Worm (Caenorhabditis elegans) whole organism, young adult: ENCODE data around the gene spp-10.

ENCODE experiments used
- F49E8.2 ChIP-seq: sonication (generic microtip); optimal IDR thresholded peaks from 3 replicates; lab custom pipeline; 2017; ENCODE audit warnings: missing genetic modification characterization, mild to moderate bottlenecking, missing compliant biosample characterization, antibody characterized with exemption, moderate library complexity; ENCODE audit not compliant: insufficient read depth
- K11D2.4 ChIP-seq: fragments of 200-800 bp; sonication (Bioruptor generic); IDR thresholded peaks from 2 replicates; pipeline ENCODE4 v1.3.6; 2022; ENCODE audit warnings: missing genetic modification reagents, missing genetic modification characterization, missing compliant biosample characterization
- K12H6.12 ChIP-seq: fragments of 200-800 bp; sonication (Bioruptor generic); optimal IDR thresholded peaks from 2 replicates; lab custom pipeline; 2018; ENCODE audit warnings: mild to moderate bottlenecking, missing genetic modification characterization, missing compliant biosample characterization
- ama-1 ChIP-seq, 3 experiments: fragments of 150-350 bp in 1 of 3; sonication (generic microtip) in 2 of 3; optimal IDR thresholded peaks; 2 replicates each; lab custom pipeline; 2014 to 2018; ENCODE audit warnings: missing biosample characterization in 2 of 3, missing genetic modification characterization in 2 of 3, missing genetic modification reagents in 2 of 3
- egrh-3 ChIP-seq: fragments of 200-800 bp; sonication (Bioruptor generic); IDR thresholded peaks from 2 replicates; pipeline ENCODE4 v1.3.6; 2022; ENCODE audit warnings: missing genetic modification reagents, missing genetic modification characterization, missing compliant biosample characterization
- ekl-4 ChIP-seq: fragments of 200-800 bp; sonication (Bioruptor generic); IDR thresholded peaks from 2 replicates; pipeline ENCODE4 v1.3.6; 2022; ENCODE audit warnings: missing genetic modification reagents, missing genetic modification characterization, missing compliant biosample characterization
- ets-4 ChIP-seq: fragments of 200-800 bp; sonication (Bioruptor generic); optimal IDR thresholded peaks from 2 replicates; lab custom pipeline; 2018; ENCODE audit warnings: mild to moderate bottlenecking, missing genetic modification characterization, missing compliant biosample characterization
- madf-6 ChIP-seq: fragments of 200-800 bp; sonication (Bioruptor generic); IDR thresholded peaks from 2 replicates; pipeline ENCODE4 v1.3.6; 2022; ENCODE audit warnings: missing genetic modification reagents, missing genetic modification characterization, missing compliant biosample characterization
- pha-4 ChIP-seq: fragments of 150-350 bp; sonication (generic microtip); optimal IDR thresholded peaks from 2 replicates; lab custom pipeline; 2014; ENCODE audit warnings: missing biosample characterization, missing genetic modification reagents, missing genetic modification characterization
- snpc-4 ChIP-seq, 5 experiments: fragments of 150-350 bp in 1 of 5; sonication (generic microtip) in 4 of 5; optimal IDR thresholded peaks; 2 replicates each; lab custom pipeline; 2014 to 2018; ENCODE audit warnings: missing genetic modification characterization in 5 of 5, missing biosample characterization in 3 of 5, antibody characterized with exemption in 2 of 5, mild to moderate bottlenecking in 2 of 5, missing compliant biosample characterization in 2 of 5, missing genotype in 2 of 5, moderate library complexity in 2 of 5, missing genetic modification reagents in 1 of 5
- tlf-1 ChIP-seq: fragments of 200-800 bp; sonication (Bioruptor generic); optimal IDR thresholded peaks from 2 replicates; lab custom pipeline; 2018; ENCODE audit warnings: mild to moderate bottlenecking, missing genetic modification characterization, missing compliant biosample characterization
- unc-130 ChIP-seq: sonication (generic microtip); optimal IDR thresholded peaks from 2 replicates; lab custom pipeline; 2016; ENCODE audit warnings: missing genetic modification reagents, missing genetic modification characterization, missing compliant biosample characterization
- unc-62 ChIP-seq: fragments of 150-350 bp; optimal IDR thresholded peaks from 2 replicates; lab custom pipeline; 2014; ENCODE audit warnings: missing biosample characterization, missing genetic modification reagents, missing genetic modification characterization

ce11 chrIV:8464187-8464586 is 12.8 kb upstream of the spp-10 start:
- TF ChIP-seq unc-62 (GFP tag; lab: Kevin White, UChicago) (no peak), ets-4 (GFP tag; lab: Kevin White, UChicago) (no peak), snpc-4 (GFP tag; optimal IDR thresholded peaks at IDR 0.05; lab: Kevin White, UChicago) (no peak), snpc-4 (tag; optimal IDR thresholded peaks at IDR 0.05; lab: Kevin White, UChicago) (no peak), madf-6 (GFP tag; lab: Robert Waterston, UW) (no peak), K11D2.4 (GFP tag; lab: Robert Waterston, UW) (no peak), ekl-4 (GFP tag; lab: Robert Waterston, UW) (no peak), ama-1 (optimal IDR thresholded peaks at IDR 0.05; lab: Kevin White, UChicago) (no peak), ama-1 (GFP tag; optimal IDR thresholded peaks at IDR 0.05; lab: Kevin White, UChicago) (no peak), F49E8.2 (tag; lab: Kevin White, UChicago) (no peak), K12H6.12 (tag; lab: Kevin White, UChicago) (no peak), pha-4 (tag; lab: Kevin White, UChicago) (no peak), egrh-3 (no peak), unc-130 (GFP tag; lab: Kevin White, UChicago) (no peak), tlf-1 (no peak)
